Worm (Caenorhabditis elegans): ENCODE results near the gene mec-15.

DNA sequence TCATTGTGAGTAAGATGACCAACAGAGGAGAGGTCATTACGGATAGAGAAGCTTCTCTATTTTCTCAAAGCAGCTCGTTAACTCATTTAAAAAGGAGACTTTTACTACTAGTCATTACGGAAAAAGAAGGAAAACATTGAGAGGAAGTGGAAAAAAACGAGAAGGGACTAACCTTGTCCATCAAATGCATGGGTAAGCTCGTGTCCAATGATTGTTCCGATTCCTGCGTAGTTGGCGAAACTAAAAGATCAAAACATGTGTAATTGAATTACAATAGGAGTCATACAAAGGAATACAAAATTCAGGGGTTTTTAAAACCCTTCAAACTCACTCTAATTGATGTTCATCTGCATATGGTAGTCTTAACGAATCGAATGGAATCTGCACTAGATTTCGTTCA, 45.5 kb upstream of the mec-15 start:
- no peak for TF ChIP-seq ceh-2 (tag; optimal IDR thresholded peaks at IDR 0.05)
- no peak for TF ChIP-seq ttx-3 (tag; optimal IDR thresholded peaks at IDR 0.05)
- TF ChIP-seq ceh-9 (tag; optimal IDR thresholded peaks at IDR 0.05): no peak
- TF ChIP-seq ceh-31 (tag; optimal IDR thresholded peaks at IDR 0.05): no peak
- no peak for TF ChIP-seq nhr-11 (tag; optimal IDR thresholded peaks at IDR 0.05)

Data from whole organism, late embryonic.